Worm (Caenorhabditis elegans) whole organism, L2 larva: Measurements from ENCODE around the gene srx-12.
"Not testable (repeated sequence)": the region's sequence is repeated elsewhere in the genome, so short reads cannot be mapped to it uniquely, and the experiment has no call there.

Source experiments
- C34F6.9 ChIP-seq: fragments of 150-350 bp; optimal IDR thresholded peaks from 2 replicates; lab custom pipeline; 2014; ENCODE audit warnings: missing biosample characterization, missing genetic modification characterization
- F13H6.1 ChIP-seq: sonication (generic microtip); optimal IDR thresholded peaks from 2 replicates; lab custom pipeline; 2016; ENCODE audit warnings: missing genetic modification characterization, missing compliant biosample characterization
- R02D3.7 ChIP-seq: fragments of 150-350 bp; optimal IDR thresholded peaks from 2 replicates; lab custom pipeline; 2014; ENCODE audit warnings: missing biosample characterization, missing genetic modification characterization
- aly-2 ChIP-seq: fragments of 150-350 bp; optimal IDR thresholded peaks from 2 replicates; lab custom pipeline; 2014; ENCODE audit warnings: missing biosample characterization, missing genetic modification characterization
- blmp-1 ChIP-seq: sonication (generic microtip); optimal IDR thresholded peaks from 2 replicates; lab custom pipeline; 2017; ENCODE audit warnings: missing genetic modification characterization, mild to moderate bottlenecking, missing compliant biosample characterization, antibody characterized with exemption, moderate library complexity; ENCODE audit not compliant: insufficient read depth
- ceh-16 ChIP-seq: fragments of 150-350 bp; optimal IDR thresholded peaks from 2 replicates; lab custom pipeline; 2014; ENCODE audit warnings: missing biosample characterization, missing genetic modification characterization
- ceh-82 ChIP-seq: fragments of 150-350 bp; optimal IDR thresholded peaks from 2 replicates; lab custom pipeline; 2014; ENCODE audit warnings: missing biosample characterization, missing genetic modification characterization
- crh-2 ChIP-seq: sonication (generic microtip); optimal IDR thresholded peaks from 2 replicates; lab custom pipeline; 2017; ENCODE audit warnings: missing biosample characterization, missing genetic modification characterization
- dmd-4 ChIP-seq: sonication (generic microtip); optimal IDR thresholded peaks from 2 replicates; lab custom pipeline; 2017; ENCODE audit warnings: missing biosample characterization, missing genetic modification characterization
- egl-27 ChIP-seq: sonication (generic microtip); optimal IDR thresholded peaks from 3 replicates; lab custom pipeline; 2017; ENCODE audit warnings: missing biosample characterization, missing genetic modification reagents, missing genetic modification characterization
- elt-1 ChIP-seq: fragments of 150-350 bp; optimal IDR thresholded peaks from 2 replicates; lab custom pipeline; 2014; ENCODE audit warnings: missing biosample characterization, missing genetic modification characterization
- elt-3 ChIP-seq: sonication (generic microtip); optimal IDR thresholded peaks from 2 replicates; lab custom pipeline; 2017; ENCODE audit warnings: missing biosample characterization, missing genetic modification characterization
- gmeb-1 ChIP-seq: fragments of 150-350 bp; optimal IDR thresholded peaks from 2 replicates; lab custom pipeline; 2014; ENCODE audit warnings: missing biosample characterization, missing genetic modification characterization
- lin-11 ChIP-seq: fragments of 150-350 bp; sonication (generic microtip); optimal IDR thresholded peaks from 2 replicates; lab custom pipeline; 2014; ENCODE audit warnings: missing biosample characterization, missing genetic modification characterization, inconsistent platforms, mixed read lengths
- lin-39 ChIP-seq: fragments of 150-350 bp; optimal IDR thresholded peaks from 2 replicates; lab custom pipeline; 2014; ENCODE audit warnings: missing biosample characterization, missing genetic modification reagents, missing genetic modification characterization
- lsy-2 ChIP-seq, 2 experiments: fragments of 150-350 bp in 1 of 2; sonication (generic microtip) in 1 of 2; optimal IDR thresholded peaks; 2 replicates each; lab custom pipeline; 2014 to 2017; ENCODE audit warnings: missing biosample characterization in 2 of 2, missing genetic modification characterization in 2 of 2
- mdl-1 ChIP-seq, 2 experiments: fragments of 150-350 bp in 1 of 2; sonication (generic microtip) in 1 of 2; optimal IDR thresholded peaks; 2 replicates each; lab custom pipeline; 2017; ENCODE audit warnings: missing biosample characterization in 2 of 2, missing genetic modification characterization in 2 of 2
- nhr-10 ChIP-seq: sonication (generic microtip); optimal IDR thresholded peaks from 2 replicates; lab custom pipeline; 2017; ENCODE audit warnings: missing biosample characterization, missing genetic modification characterization
- nhr-12 ChIP-seq: fragments of 150-350 bp; optimal IDR thresholded peaks from 2 replicates; lab custom pipeline; 2014; ENCODE audit warnings: missing biosample characterization, missing genetic modification characterization
- nhr-129 ChIP-seq: fragments of 150-350 bp; optimal IDR thresholded peaks from 2 replicates; lab custom pipeline; 2014; ENCODE audit warnings: missing biosample characterization, missing genetic modification characterization
- nhr-21 ChIP-seq: fragments of 150-350 bp; optimal IDR thresholded peaks from 2 replicates; lab custom pipeline; 2014; ENCODE audit warnings: missing biosample characterization, missing genetic modification characterization
- nhr-23 ChIP-seq: fragments of 150-350 bp; optimal IDR thresholded peaks from 2 replicates; lab custom pipeline; 2014; ENCODE audit warnings: missing biosample characterization, missing genetic modification reagents, missing genetic modification characterization
- nhr-25 ChIP-seq: fragments of 150-350 bp; sonication (generic microtip); optimal IDR thresholded peaks from 3 replicates; lab custom pipeline; 2014; ENCODE audit warnings: missing biosample characterization, missing genetic modification characterization
- nhr-77 ChIP-seq: fragments of 150-350 bp; optimal IDR thresholded peaks from 2 replicates; lab custom pipeline; 2014; ENCODE audit warnings: missing biosample characterization, missing genetic modification characterization
- peb-1 ChIP-seq: fragments of 150-350 bp; optimal IDR thresholded peaks from 2 replicates; lab custom pipeline; 2014; ENCODE audit warnings: missing biosample characterization, missing genetic modification characterization
- sma-9 ChIP-seq, 2 experiments: fragments of 150-350 bp in 1 of 2; sonication (generic microtip) in 1 of 2; optimal IDR thresholded peaks; 2 replicates each; lab custom pipeline; 2014 to 2016; ENCODE audit warnings: missing genetic modification characterization in 2 of 2, mild to moderate bottlenecking in 1 of 2, missing biosample characterization in 1 of 2, missing compliant biosample characterization in 1 of 2, missing genetic modification reagents in 1 of 2, moderate library complexity in 1 of 2
- snpc-4 ChIP-seq: fragments of 150-350 bp; optimal IDR thresholded peaks from 2 replicates; lab custom pipeline; 2014; ENCODE audit warnings: missing biosample characterization, missing genetic modification characterization
- unc-39 ChIP-seq: fragments of 150-350 bp; optimal IDR thresholded peaks from 2 replicates; lab custom pipeline; 2014; ENCODE audit warnings: missing biosample characterization, missing genetic modification characterization
- unc-55 ChIP-seq: fragments of 150-350 bp; sonication (generic microtip); optimal IDR thresholded peaks from 3 replicates; lab custom pipeline; 2014; ENCODE audit warnings: missing biosample characterization, missing genetic modification reagents, missing genetic modification characterization
- zag-1 ChIP-seq: fragments of 150-350 bp; optimal IDR thresholded peaks from 2 replicates; lab custom pipeline; 2014; ENCODE audit warnings: missing biosample characterization, missing genetic modification characterization
- ztf-11 ChIP-seq: sonication (generic microtip); optimal IDR thresholded peaks from 2 replicates; lab custom pipeline; 2017; ENCODE audit warnings: missing biosample characterization, missing genetic modification characterization
- ztf-4 ChIP-seq: fragments of 150-350 bp; optimal IDR thresholded peaks from 2 replicates; lab custom pipeline; 2014; ENCODE audit warnings: missing biosample characterization, missing genetic modification characterization

srx-12 gene

DNA sequence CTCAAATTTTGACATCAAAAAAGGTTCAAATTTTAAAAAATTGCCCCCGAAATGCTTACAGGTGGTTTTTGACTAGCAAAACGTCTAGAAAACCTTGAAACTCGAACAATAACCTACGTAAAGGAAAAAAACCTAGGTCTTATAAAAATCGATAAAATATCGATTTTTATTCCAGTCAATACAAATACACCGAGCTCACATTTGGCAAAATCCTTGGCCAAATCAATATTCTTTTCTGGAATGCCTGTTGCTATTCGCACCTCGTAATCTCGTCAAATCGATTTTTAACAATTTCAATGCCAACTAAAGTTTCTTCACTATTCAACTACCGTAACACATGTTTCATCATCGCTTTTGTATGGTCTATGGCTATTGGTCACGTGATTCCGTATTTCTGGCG is 1.2 kb downstream of the srx-12 start:
- TF ChIP-seq nhr-77 (no peak), dmd-4 (tag; lab: Kevin White, UChicago) (no peak), elt-1 (tag; lab: Kevin White, UChicago) (no peak), nhr-25 (tag; lab: Kevin White, UChicago) (no peak), egl-27 (tag; lab: Kevin White, UChicago) (no peak), nhr-10 (tag; lab: Kevin White, UChicago) (no peak), ceh-82 (no peak), unc-39 (tag; lab: Kevin White, UChicago) (no peak), snpc-4 (tag; lab: Kevin White, UChicago) (no peak), F13H6.1 (no peak), crh-2 (tag; lab: Kevin White, UChicago) (no peak)

DNA sequence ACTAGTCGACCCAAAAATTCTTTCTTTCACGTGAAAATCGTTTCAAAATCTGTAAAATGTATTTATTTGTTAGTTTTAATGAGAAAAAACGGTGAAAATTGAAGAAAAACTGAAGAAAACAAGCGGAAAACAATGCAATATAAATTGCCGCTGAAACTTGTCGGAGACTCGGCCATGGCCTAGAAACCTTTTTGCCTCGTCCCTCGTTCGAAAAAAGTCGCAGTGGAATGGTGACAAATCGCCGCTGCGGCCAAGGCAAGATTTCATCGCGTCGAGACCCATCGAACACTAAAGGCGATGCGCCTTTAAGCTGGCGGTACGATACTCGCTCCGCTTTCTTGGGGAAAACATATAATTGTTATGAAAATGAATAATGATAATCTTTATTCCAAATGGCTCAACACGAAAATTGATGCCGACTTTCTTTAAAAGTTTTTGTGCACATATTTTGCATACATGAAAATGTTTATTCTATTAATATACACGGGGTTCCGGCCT is 5.9 kb downstream of the srx-12 start, which contains the start of gene Y55F3AM.21:
Y55F3AM.21 (minus strand) TSS at position 51 of the 498 bp plus-strand sequence.
- not testable (repeated sequence) for TF ChIP-seq dmd-4 (tag; lab: Kevin White, UChicago); ztf-11 (tag; lab: Kevin White, UChicago); unc-55

DNA sequence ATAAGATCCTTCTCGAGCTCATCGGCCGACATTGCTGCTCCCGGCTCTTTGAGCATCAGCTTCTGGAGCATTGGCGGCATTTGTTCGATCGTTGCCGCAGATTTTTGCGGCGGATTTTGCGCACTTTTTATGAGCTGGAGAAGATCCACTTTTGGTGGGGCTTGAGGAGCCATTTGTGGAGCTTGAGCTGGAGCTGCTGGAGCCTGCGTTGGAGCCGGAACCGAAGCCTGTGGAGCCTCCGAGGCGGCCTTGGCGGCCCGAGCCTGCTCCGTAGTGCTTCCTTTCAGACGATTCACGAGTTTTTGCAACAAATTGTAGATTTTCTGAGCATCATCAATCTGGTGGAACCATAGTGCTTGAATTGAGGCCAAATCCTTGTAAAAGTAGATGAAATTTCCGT is 8.2 kb downstream of the srx-12 start:
- no peak for TF ChIP-seq nhr-12 (tag; lab: Kevin White, UChicago)

DNA sequence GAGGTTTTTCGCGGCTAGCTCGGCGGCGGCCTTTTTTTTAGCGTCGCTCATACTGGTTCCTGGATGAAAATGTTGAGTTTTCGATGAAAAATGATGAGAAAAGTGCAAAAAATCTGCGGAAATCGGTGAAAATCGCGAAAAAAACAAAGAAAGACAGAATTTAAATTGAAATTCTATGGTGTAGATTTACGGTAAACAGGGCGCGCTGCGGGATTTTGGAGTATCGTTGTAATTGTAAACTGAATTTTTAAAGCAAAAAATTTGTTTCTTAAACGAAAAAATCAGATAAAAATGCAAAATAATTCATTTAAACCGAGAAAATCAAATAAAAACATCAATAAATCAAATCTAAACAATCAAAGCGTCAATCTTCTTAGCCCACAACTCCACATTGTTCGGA is 9.0 kb downstream of the srx-12 start, which contains the start of gene dcap-1:
dcap-1 (minus strand) TSS at position 59 of the 400 bp plus-strand sequence.
- TF ChIP-seq crh-2 (tag; lab: Kevin White, UChicago) (peak; percentile 18), nhr-25 (tag; lab: Kevin White, UChicago) (no peak), lsy-2 (tag; optimal IDR thresholded peaks at IDR 0.05; lab: Kevin White, UChicago) (peak; percentile 24 to 55), nhr-77 (no peak), nhr-10 (tag; lab: Kevin White, UChicago) (no peak), unc-55 (peak; percentile 51), peb-1 (tag; lab: Kevin White, UChicago) (no peak), sma-9 (GFP tag; optimal IDR thresholded peaks at IDR 0.05; lab: Kevin White, UChicago) (no peak), sma-9 (tag; optimal IDR thresholded peaks at IDR 0.05; lab: Kevin White, UChicago) (no peak), nhr-23 (no peak), lin-39 (tag; lab: Kevin White, UChicago) (no peak), R02D3.7 (peak; percentile 93), ztf-4 (tag; lab: Kevin White, UChicago) (no peak), ceh-16 (tag; lab: Kevin White, UChicago) (no peak), aly-2 (tag; lab: Kevin White, UChicago) (no peak), egl-27 (tag; lab: Kevin White, UChicago) (no peak), zag-1 (tag; lab: Kevin White, UChicago) (no peak), mdl-1 (tag; optimal IDR thresholded peaks at IDR 0.05; lab: Kevin White, UChicago) (no peak), snpc-4 (tag; lab: Kevin White, UChicago) (no peak), elt-3 (no peak), nhr-21 (no peak), C34F6.9 (tag; lab: Kevin White, UChicago) (peak; percentile 22), nhr-129 (tag; lab: Kevin White, UChicago) (peak; percentile 13), lin-11 (no peak), gmeb-1 (peak; percentile 4), blmp-1 (no peak)
- TF ChIP-seq, all 48 proteins: peak for 7

DNA sequence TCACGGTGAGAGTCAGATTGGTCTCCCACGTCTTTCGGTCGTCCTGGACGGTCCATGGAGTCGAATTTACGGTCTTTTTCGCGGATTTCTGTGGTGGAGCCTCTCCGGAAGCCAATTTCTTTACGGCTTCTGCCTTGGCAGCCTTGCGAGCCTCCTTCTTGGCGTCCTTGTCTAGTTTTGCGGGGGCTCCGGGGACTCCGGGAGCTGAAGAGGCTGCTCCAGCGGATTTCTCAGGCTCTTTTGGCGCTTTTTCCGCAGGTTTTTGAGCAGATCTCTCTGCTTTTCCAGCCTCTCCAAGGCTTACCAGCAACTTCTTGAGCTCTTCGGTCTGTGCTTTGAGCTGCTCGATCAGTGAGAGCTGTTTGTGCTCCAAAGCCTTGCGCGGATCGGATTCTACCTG is 10.0 kb downstream of the srx-12 start:
- TF ChIP-seq nhr-12 (tag; lab: Kevin White, UChicago), result no peak
- TF ChIP-seq, all 48 proteins: peak for 0
